Worm (Caenorhabditis elegans) whole organism, early embryonic: ENCODE results near the gene M03E7.2.

Experiments used
- B0310.2 ChIP-seq: sonication (generic microtip); optimal IDR thresholded peaks from 2 replicates; lab custom pipeline; 2016; ENCODE audit warnings: mild to moderate bottlenecking, missing genetic modification characterization, missing compliant biosample characterization
- F13C5.2 ChIP-seq: sonication (generic microtip); optimal IDR thresholded peaks from 2 replicates; lab custom pipeline; 2017; ENCODE audit warnings: mild to moderate bottlenecking, missing genetic modification characterization, inconsistent platforms, missing compliant biosample characterization
- aly-1 ChIP-seq: sonication (generic microtip); optimal IDR thresholded peaks from 2 replicates; lab custom pipeline; 2016; ENCODE audit warnings: missing genetic modification characterization, missing compliant biosample characterization
- ama-1 ChIP-seq: fragments of 150-350 bp; optimal IDR thresholded peaks from 2 replicates; lab custom pipeline; 2014
- ets-7 ChIP-seq: sonication (generic microtip); optimal IDR thresholded peaks from 2 replicates; lab custom pipeline; 2016; ENCODE audit warnings: missing genotype, missing genetic modification characterization, missing compliant biosample characterization
- flt-1 ChIP-seq: fragments of 200-800 bp; sonication (Bioruptor generic); IDR thresholded peaks from 2 replicates; pipeline ENCODE4 v1.3.6; 2022; ENCODE audit warnings: missing genetic modification characterization, missing compliant biosample characterization
- hmbx-1 ChIP-seq: sonication (generic microtip); optimal IDR thresholded peaks from 2 replicates; lab custom pipeline; 2016; ENCODE audit warnings: mild to moderate bottlenecking, missing genetic modification characterization, missing compliant biosample characterization
- hmg-4 ChIP-seq: fragments of 200-800 bp; sonication (Bioruptor generic); optimal IDR thresholded peaks from 2 replicates; lab custom pipeline; 2018; ENCODE audit warnings: mild to moderate bottlenecking, missing genetic modification characterization, missing compliant biosample characterization
- hnd-1 ChIP-seq: sonication (generic microtip); optimal IDR thresholded peaks from 2 replicates; lab custom pipeline; 2016; ENCODE audit warnings: missing genetic modification characterization, missing compliant biosample characterization
- scrt-1 ChIP-seq: fragments of 200-800 bp; sonication (Bioruptor generic); IDR thresholded peaks from 2 replicates; pipeline ENCODE4 v1.3.6; 2022; ENCODE audit warnings: missing genetic modification characterization, missing compliant biosample characterization
- sea-1 ChIP-seq: fragments of 200-800 bp; sonication (Bioruptor generic); conservative IDR thresholded peaks from 2 replicates; pipeline ENCODE4 v1.3.6; 2022; ENCODE audit warnings: missing genetic modification characterization, missing compliant biosample characterization
- tbx-11 ChIP-seq: fragments of 200-800 bp; sonication (Bioruptor generic); IDR thresholded peaks from 2 replicates; pipeline ENCODE4 v1.3.6; 2022; ENCODE audit warnings: missing genetic modification characterization, missing compliant biosample characterization
- tbx-37 ChIP-seq: fragments of 200-800 bp; sonication (Bioruptor generic); conservative IDR thresholded peaks from 2 replicates; pipeline ENCODE4 v1.3.6; 2022; ENCODE audit warnings: missing genetic modification reagents, missing genetic modification characterization, missing compliant biosample characterization
- tra-4 ChIP-seq: sonication (generic microtip); optimal IDR thresholded peaks from 2 replicates; lab custom pipeline; 2017; ENCODE audit warnings: missing genetic modification characterization, missing compliant biosample characterization

DNA sequence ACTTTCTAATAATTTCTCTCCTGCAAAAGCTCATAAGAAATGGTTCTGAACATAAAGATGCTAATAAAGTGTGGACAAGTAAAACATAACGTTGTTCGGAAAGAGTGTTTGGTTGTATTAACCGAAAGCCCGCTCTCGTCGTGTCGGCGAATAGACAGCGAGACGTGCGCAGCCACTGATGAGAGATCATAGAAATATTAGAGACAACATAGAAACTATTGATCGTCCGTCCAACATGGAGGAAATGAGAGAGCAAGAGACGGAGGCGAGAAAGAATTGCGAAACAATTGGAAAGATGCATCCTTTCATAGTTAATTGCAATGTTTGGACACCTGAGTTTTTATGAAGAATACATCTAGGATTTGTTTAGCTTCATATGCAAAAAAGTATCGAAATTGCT lies 36.9 kb upstream of the M03E7.2 start:
- TF ChIP-seq ama-1: no peak
- TF ChIP-seq hnd-1 (tag; lab: Kevin White, UChicago): no peak
- TF ChIP-seq aly-1 (tag; lab: Kevin White, UChicago): no peak
- no peak for TF ChIP-seq tra-4
- TF ChIP-seq sea-1 (GFP tag; lab: Robert Waterston, UW): no peak
- no peak for TF ChIP-seq flt-1 (GFP tag; lab: Robert Waterston, UW)
- no peak for TF ChIP-seq ets-7 (tag; lab: Kevin White, UChicago)
- no peak for TF ChIP-seq tbx-11 (GFP tag; lab: Robert Waterston, UW)
- TF ChIP-seq hmg-4 (GFP tag; lab: Kevin White, UChicago): no peak
- TF ChIP-seq B0310.2 (tag; lab: Kevin White, UChicago): no peak
- TF ChIP-seq F13C5.2 (tag; lab: Kevin White, UChicago): peak; percentile 40
- TF ChIP-seq tbx-37 (GFP tag; lab: Robert Waterston, UW): no peak
- no peak for TF ChIP-seq hmbx-1 (tag; lab: Kevin White, UChicago)
- TF ChIP-seq scrt-1: no peak
